Worm (Caenorhabditis elegans): ENCODE measurements around the gene ZK666.12.
A peak's percentile ranks its signal among the peaks of the same experiment; 100 is the strongest.

Gene ZK666.12

DNA sequence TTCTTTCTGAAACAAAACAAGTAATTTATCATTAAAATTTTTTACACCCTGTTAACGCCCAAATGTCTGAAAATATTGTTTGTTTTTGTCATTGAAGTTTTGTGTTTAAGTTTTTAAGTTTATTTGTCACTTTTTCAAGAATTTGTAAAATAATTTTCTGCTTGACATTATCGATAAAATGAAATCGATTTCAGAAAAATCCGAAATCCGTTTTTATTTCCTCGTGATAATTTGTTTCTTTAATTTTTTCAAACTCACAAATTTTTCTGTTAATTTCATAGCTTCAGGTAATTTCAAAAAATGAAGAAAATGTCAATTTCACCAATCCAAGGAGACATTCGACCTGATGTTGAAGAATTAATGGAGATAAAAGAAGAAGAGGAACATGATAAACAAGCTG, at the start of gene ZK666.12:
ZK666.12 (plus strand) TSS at position 301 of the 400 bp plus-strand sequence.
- no peak for TF ChIP-seq ekl-4 (GFP tag; IDR thresholded peaks at IDR 0.05)
- TF ChIP-seq ceh-27 (GFP tag; optimal IDR thresholded peaks at IDR 0.05), result no peak
- no peak for TF ChIP-seq ceh-91 (GFP tag; IDR thresholded peaks at IDR 0.05)
- no peak for TF ChIP-seq lsy-27 (tag; optimal IDR thresholded peaks at IDR 0.05; ENCODE audit: borderline replicate concordance, insufficient read depth)

ce11 chrII:10446300-10446699, 49.7 kb upstream of the ZK666.12 start:
- peak; percentile 11 for TF ChIP-seq tlf-1 (GFP tag; optimal IDR thresholded peaks at IDR 0.05)
- no peak for TF ChIP-seq Y56A3A.18 (GFP tag; IDR thresholded peaks at IDR 0.05)
- no peak for TF ChIP-seq mel-28 (tag; optimal IDR thresholded peaks at IDR 0.05; ENCODE audit: borderline replicate concordance)
- TF ChIP-seq let-526 (GFP tag; IDR thresholded peaks at IDR 0.05), result 0 out of 2 replicates have a peak, but pooled peaks have one; percentile 61
- no peak for TF ChIP-seq T26A5.8 (tag; optimal IDR thresholded peaks at IDR 0.05)
- TF ChIP-seq madf-10 (tag; optimal IDR thresholded peaks at IDR 0.05), result peak; percentile 12
- no peak for TF ChIP-seq rpc-1 (optimal IDR thresholded peaks at IDR 0.05)
- no peak for TF ChIP-seq rpc-1 (tag; optimal IDR thresholded peaks at IDR 0.05)
- peak; percentile 15; the same call in 1 of the 2 replicates for TF ChIP-seq hmg-1.2 (GFP tag; IDR thresholded peaks at IDR 0.05)
- TF ChIP-seq somi-1 (GFP tag; optimal IDR thresholded peaks at IDR 0.05), result peak; percentile 53
- no peak for TF ChIP-seq sdz-38 (tag; optimal IDR thresholded peaks at IDR 0.05)
- TF ChIP-seq ama-1 (optimal IDR thresholded peaks at IDR 0.05), result no peak
- no peak for TF ChIP-seq ama-1 (GFP tag; optimal IDR thresholded peaks at IDR 0.05)
- no peak for TF ChIP-seq snpc-3.4 (tag; optimal IDR thresholded peaks at IDR 0.05)

ce11 chrII:10446814-10447213, 49.2 kb upstream of the ZK666.12 start:
- no peak for TF ChIP-seq egl-18 (GFP tag; IDR thresholded peaks at IDR 0.05)
- 0 out of 2 replicates have a peak, but pooled peaks have one; percentile 9 for TF ChIP-seq Y53G8AR.9 (GFP tag; conservative IDR thresholded peaks at IDR 0.05)

ce11 chrII:10447348-10448316, 48.4 kb upstream of the ZK666.12 start, which contains the start of gene ZK673.2:
Gene ZK673.2 (plus strand): TSS chrII:10448266.
- TF ChIP-seq mcd-1 (GFP tag; IDR thresholded peaks at IDR 0.05) (peak; percentile 15; the same call in 1 of the 2 replicates), lin-40 (tag; optimal IDR thresholded peaks at IDR 0.05) (peak; percentile 50), attf-5 (GFP tag; optimal IDR thresholded peaks at IDR 0.05) (peak; percentile 45), ceh-79 (tag; optimal IDR thresholded peaks at IDR 0.05) (no peak), ztf-22 (GFP tag; optimal IDR thresholded peaks at IDR 0.05) (peak; percentile 80), ets-4 (GFP tag; optimal IDR thresholded peaks at IDR 0.05) (peak; percentile 23), F23B12.7 (tag; optimal IDR thresholded peaks at IDR 0.05; ENCODE audit: insufficient read depth) (no peak), C06A6.2 (GFP tag; conservative IDR thresholded peaks at IDR 0.05) (0 out of 2 replicates have a peak, but pooled peaks have one; percentile 11), K12H6.12 (tag; optimal IDR thresholded peaks at IDR 0.05) (peak; percentile 7), unc-130 (GFP tag; optimal IDR thresholded peaks at IDR 0.05) (no peak), mxl-1 (tag; optimal IDR thresholded peaks at IDR 0.05) (no peak), nhr-80 (tag; optimal IDR thresholded peaks at IDR 0.05) (peak; percentile 90), atf-7 (tag; optimal IDR thresholded peaks at IDR 0.05) (peak; percentile 78), F49E8.2 (tag; optimal IDR thresholded peaks at IDR 0.05; ENCODE audit: insufficient read depth) (peak; percentile 13), him-1 (tag; optimal IDR thresholded peaks at IDR 0.05) (no peak), unc-62 (GFP tag; optimal IDR thresholded peaks at IDR 0.05) (peak; percentile 39), madf-6 (GFP tag; IDR thresholded peaks at IDR 0.05) (peak; percentile 9; the same call in 1 of the 2 replicates), lsl-1 (GFP tag; optimal IDR thresholded peaks at IDR 0.05) (no peak), Y53G8AR.9 (GFP tag; conservative IDR thresholded peaks at IDR 0.05) (0 out of 2 replicates have a peak, but pooled peaks have one; percentile 55), tbp1 (GFP tag; optimal IDR thresholded peaks at IDR 0.05) (peak; percentile 29), ztf-26 (tag; optimal IDR thresholded peaks at IDR 0.05) (peak; percentile 43), let-607 (tag; optimal IDR thresholded peaks at IDR 0.05) (peak in 1 of 2 experiments; percentile 35), dox-1 (GFP tag; IDR thresholded peaks at IDR 0.05) (peak; percentile 24; the same call in 1 of the 2 replicates)
